Fruit fly (Drosophila melanogaster) whole organism, pupa: Measurements from ENCODE around the gene CG11584.

Source experiments
- CG10348 ChIP-seq: fragments of 200-800 bp; sonication (Bioruptor generic); IDR thresholded peaks from 2 replicates; pipeline ENCODE4 v1.3.6; 2022; ENCODE audit warnings: missing biosample characterization, missing genetic modification characterization
- CG12605 ChIP-seq: fragments of 200-800 bp; sonication (Bioruptor generic); IDR thresholded peaks from 2 replicates; pipeline ENCODE4 v1.3.6; 2022; ENCODE audit warnings: missing biosample characterization, missing genetic modification characterization
- CG13204 ChIP-seq: fragments of 200-800 bp; sonication (Bioruptor generic); optimal IDR thresholded peaks from 2 replicates; lab custom pipeline; 2018; ENCODE audit warnings: missing biosample characterization, mild to moderate bottlenecking, missing genetic modification characterization, moderate library complexity
- CG14655 ChIP-seq: fragments of 200-800 bp; sonication (Bioruptor generic); optimal IDR thresholded peaks from 3 replicates; lab custom pipeline; 2017; ENCODE audit warnings: mild to moderate bottlenecking, missing biosample characterization, missing genetic modification reagents, missing genetic modification characterization
- CG15710 ChIP-seq: fragments of 200-800 bp; sonication (Bioruptor generic); optimal IDR thresholded peaks from 2 replicates; lab custom pipeline; 2018; ENCODE audit warnings: missing biosample characterization, mild to moderate bottlenecking, missing genetic modification characterization, moderate library complexity
- CG17806 ChIP-seq: fragments of 200-800 bp; sonication (Bioruptor generic); optimal IDR thresholded peaks from 2 replicates; lab custom pipeline; 2018; ENCODE audit warnings: missing biosample characterization, mild to moderate bottlenecking, missing genetic modification characterization, moderate library complexity
- CG32121 ChIP-seq: fragments of 200-800 bp; sonication (Bioruptor generic); IDR thresholded peaks from 2 replicates; pipeline ENCODE4 v1.3.6; 2022; ENCODE audit warnings: missing biosample characterization, missing genetic modification characterization
- CG34367 ChIP-seq: fragments of 200-800 bp; sonication (Bioruptor generic); optimal IDR thresholded peaks from 2 replicates; lab custom pipeline; 2018; ENCODE audit warnings: missing biosample characterization, mild to moderate bottlenecking, missing genetic modification characterization
- CG4496 ChIP-seq: fragments of 200-800 bp; sonication (Bioruptor generic); IDR thresholded peaks from 3 replicates; pipeline ENCODE4 v1.3.6; 2022; ENCODE audit warnings: missing biosample characterization, missing genetic modification characterization
- CG8159 ChIP-seq: fragments of 200-800 bp; sonication (Bioruptor generic); optimal IDR thresholded peaks from 3 replicates; lab custom pipeline; 2018; ENCODE audit warnings: missing biosample characterization, mild to moderate bottlenecking, missing genetic modification characterization, moderate library complexity
- CG8301 ChIP-seq: fragments of 200-800 bp; sonication (Bioruptor generic); optimal IDR thresholded peaks from 2 replicates; lab custom pipeline; 2018; ENCODE audit warnings: missing biosample characterization, mild to moderate bottlenecking, missing genetic modification characterization
- CG9948 ChIP-seq: fragments of 200-800 bp; sonication (Bioruptor generic); optimal IDR thresholded peaks from 2 replicates; lab custom pipeline; 2018; ENCODE audit warnings: missing biosample characterization, mild to moderate bottlenecking, missing genetic modification characterization, moderate library complexity
- D1 ChIP-seq: fragments of 200-800 bp; sonication (Bioruptor generic); optimal IDR thresholded peaks from 2 replicates; lab custom pipeline; 2018; ENCODE audit warnings: missing biosample characterization, mild to moderate bottlenecking, missing genetic modification characterization, moderate library complexity
- EcR ChIP-seq: fragments of 200-800 bp; sonication (Bioruptor generic); optimal IDR thresholded peaks from 3 replicates; lab custom pipeline; 2019; ENCODE audit warnings: missing biosample characterization, missing genetic modification characterization, mild to moderate bottlenecking, moderate library complexity, missing genetic modification reagents
- Ets98B ChIP-seq: fragments of 200-800 bp; sonication (Bioruptor generic); IDR thresholded peaks from 2 replicates; pipeline ENCODE4 v1.3.6; 2022; ENCODE audit warnings: missing biosample characterization, missing genetic modification characterization
- Pif1A ChIP-seq: fragments of 200-800 bp; sonication (Bioruptor generic); optimal IDR thresholded peaks from 3 replicates; lab custom pipeline; 2016; ENCODE audit warnings: missing biosample characterization, missing genetic modification characterization
- Pif1B ChIP-seq: fragments of 200-800 bp; sonication (Bioruptor generic); optimal IDR thresholded peaks from 3 replicates; lab custom pipeline; 2016; ENCODE audit warnings: missing biosample characterization, missing genetic modification characterization
- Snoo ChIP-seq: fragments of 200-800 bp; sonication (Bioruptor generic); optimal IDR thresholded peaks from 3 replicates; lab custom pipeline; 2017; ENCODE audit warnings: missing biosample characterization, mild to moderate bottlenecking, missing genetic modification characterization, inconsistent platforms
- fd96Ca ChIP-seq: fragments of 200-800 bp; sonication (Bioruptor generic); IDR thresholded peaks from 3 replicates; pipeline ENCODE4 v1.3.6; 2022; ENCODE audit warnings: missing biosample characterization, missing genetic modification characterization
- gl ChIP-seq: fragments of 200-800 bp; sonication (Bioruptor generic); optimal IDR thresholded peaks from 2 replicates; lab custom pipeline; 2018; ENCODE audit warnings: missing biosample characterization, mild to moderate bottlenecking, missing genetic modification characterization
- rn ChIP-seq: fragments of 200-800 bp; sonication (Bioruptor generic); IDR thresholded peaks from 2 replicates; pipeline ENCODE4 v1.3.6; 2022; ENCODE audit warnings: missing biosample characterization, missing genetic modification characterization

The CG11584 gene

DNA sequence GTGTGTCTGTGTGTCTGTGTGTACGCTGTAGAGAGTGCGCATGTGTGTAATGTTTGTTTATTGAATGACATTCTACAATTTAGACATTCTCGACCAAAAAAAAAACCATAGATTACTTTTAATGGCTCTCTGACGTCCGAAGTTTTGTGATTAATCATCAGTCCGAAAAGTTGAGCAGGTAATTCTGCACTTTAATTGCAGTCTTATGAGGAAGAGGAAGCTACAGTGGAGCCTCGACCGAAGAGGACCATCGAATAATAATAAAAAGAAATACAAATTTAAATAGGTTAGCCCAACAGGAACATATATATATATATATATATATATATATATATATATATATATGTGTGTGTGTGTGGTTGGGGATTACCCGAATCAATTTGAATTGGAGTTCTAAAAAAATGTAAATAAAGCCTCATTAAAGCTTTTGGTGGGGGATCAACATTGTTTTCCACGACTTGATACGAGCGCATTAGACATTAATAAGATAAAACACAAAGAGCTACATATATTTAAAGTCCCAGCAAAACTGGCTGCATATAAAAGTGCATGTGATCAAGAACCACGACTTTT lies 28.5 kb downstream of the CG11584 start:
- TF ChIP-seq Pif1A (GFP tag; lab: Kevin White, UChicago) (no peak), CG34367 (tag; lab: Kevin White, UChicago) (no peak), D1 (tag; lab: Kevin White, UChicago) (no peak), fd96Ca (GFP tag; lab: Robert Waterston, UW) (no peak), CG14655 (GFP tag; lab: Kevin White, UChicago) (peak; percentile 2), gl (tag; lab: Kevin White, UChicago) (no peak)

- peak; percentile 30; the same call in 2 of the 3 replicates for TF ChIP-seq CG4496 (GFP tag; lab: Robert Waterston, UW)
- TF ChIP-seq fd96Ca (GFP tag; lab: Robert Waterston, UW): no peak
- TF ChIP-seq CG15710 (tag; lab: Kevin White, UChicago): peak; percentile 9
- TF ChIP-seq CG32121 (GFP tag; lab: Robert Waterston, UW): no peak
- peak; percentile 48 for TF ChIP-seq CG9948 (tag; lab: Kevin White, UChicago)
- TF ChIP-seq CG8159 (tag; lab: Kevin White, UChicago): peak; percentile 43
- TF ChIP-seq CG13204 (GFP tag; lab: Kevin White, UChicago): no peak
- peak; percentile 48 for TF ChIP-seq CG8301
- TF ChIP-seq CG10348: no peak
- peak; percentile 65 for TF ChIP-seq CG14655 (GFP tag; lab: Kevin White, UChicago)
- TF ChIP-seq CG12605 (GFP tag; lab: Robert Waterston, UW): 0 out of 2 replicates have a peak, but pooled peaks have one; percentile 32
- peak; percentile 36 for TF ChIP-seq CG34367 (tag; lab: Kevin White, UChicago)
- peak; percentile 32 for TF ChIP-seq EcR (GFP tag; lab: Kevin White, UChicago)
- no peak for TF ChIP-seq Snoo (tag; lab: Kevin White, UChicago)
- no peak for TF ChIP-seq gl (tag; lab: Kevin White, UChicago)
- peak; percentile 45 for TF ChIP-seq Pif1A (GFP tag; lab: Kevin White, UChicago)
- peak; percentile 49 for TF ChIP-seq Pif1B (GFP tag; lab: Kevin White, UChicago)
- no peak for TF ChIP-seq D1 (tag; lab: Kevin White, UChicago)
- no peak for TF ChIP-seq CG17806 (tag; lab: Kevin White, UChicago)
- TF ChIP-seq, all 21 proteins: peak for 11
These were observed 30.6 kb downstream of the CG11584 start for dm6 chrX:14211250-14211944.

DNA sequence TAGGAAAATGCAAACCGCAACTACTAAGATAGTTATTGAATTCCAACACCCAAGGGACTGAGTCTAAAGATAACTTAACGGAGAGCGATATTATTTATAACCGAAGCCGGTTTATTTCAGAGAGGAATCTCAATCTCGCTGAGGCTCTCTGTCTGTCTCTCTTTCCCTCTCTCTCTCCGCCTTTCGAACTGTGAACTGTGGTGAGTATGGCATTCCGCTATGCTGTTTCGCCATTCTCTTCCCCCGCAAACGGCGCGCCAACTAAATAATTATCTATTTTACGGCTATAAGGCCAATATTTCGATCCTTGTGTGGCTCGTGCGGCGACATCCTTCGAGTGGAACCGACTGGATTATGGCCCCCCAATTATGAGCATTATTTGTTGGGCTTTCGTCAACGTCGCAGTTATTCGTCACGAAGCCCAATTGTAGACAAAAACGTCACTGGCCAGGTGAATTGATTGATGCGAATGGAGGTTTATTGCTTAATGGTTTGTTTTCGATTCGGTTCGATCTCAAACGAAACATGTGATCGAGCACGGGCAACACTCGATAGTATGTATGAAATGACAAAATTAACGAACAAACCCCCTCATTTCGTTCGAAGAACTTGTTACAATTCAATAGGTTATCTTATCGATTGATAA lies 31.4 kb downstream of the CG11584 start:
- no peak for TF ChIP-seq CG8301
- TF ChIP-seq CG12605 (GFP tag; lab: Robert Waterston, UW): 0 out of 2 replicates have a peak, but pooled peaks have one; percentile 17
- peak; percentile 54 for TF ChIP-seq EcR (GFP tag; lab: Kevin White, UChicago)
- TF ChIP-seq Ets98B (GFP tag; lab: Robert Waterston, UW): peak; percentile 9; the same call in 1 of the 2 replicates
- TF ChIP-seq CG32121 (GFP tag; lab: Robert Waterston, UW): no peak
- peak; percentile 21 for TF ChIP-seq CG13204 (GFP tag; lab: Kevin White, UChicago)

DNA sequence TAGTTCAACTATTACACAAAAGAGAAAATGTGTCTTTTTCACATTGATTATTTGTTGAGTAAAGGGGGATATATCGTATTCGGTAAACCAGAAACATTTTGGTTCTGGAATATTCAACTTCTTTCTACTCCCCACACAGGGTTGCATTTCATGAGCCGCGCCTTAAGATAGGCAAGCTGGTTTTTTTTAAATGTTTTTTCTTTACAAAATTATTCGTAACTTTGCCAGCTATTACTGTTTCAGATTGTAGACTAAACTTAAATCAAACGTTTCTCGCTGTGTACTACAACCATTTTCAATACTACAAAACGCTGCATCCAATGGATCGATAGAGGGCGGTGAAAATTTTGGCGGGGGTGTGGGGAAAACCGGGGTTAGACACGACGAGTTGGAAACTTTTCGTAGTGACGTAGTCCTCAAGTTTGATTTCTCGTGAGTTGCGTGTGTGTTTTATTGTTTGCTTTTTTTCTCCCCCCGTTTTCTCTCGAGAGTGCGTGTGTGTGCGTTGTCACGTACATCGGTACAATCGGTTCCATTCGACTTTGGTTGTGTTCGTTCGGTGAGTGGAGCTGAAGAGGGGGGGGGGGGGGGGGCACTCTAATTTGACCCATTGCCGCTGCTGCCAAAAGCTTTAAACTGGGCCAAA lies 32.8 kb downstream of the CG11584 start:
- TF ChIP-seq CG32121 (GFP tag; lab: Robert Waterston, UW): no peak
- 0 out of 2 replicates have a peak, but pooled peaks have one; percentile 30 for TF ChIP-seq CG12605 (GFP tag; lab: Robert Waterston, UW)
- TF ChIP-seq fd96Ca (GFP tag; lab: Robert Waterston, UW): peak; percentile 54; the same call in 1 of the 3 replicates
- TF ChIP-seq CG9948 (tag; lab: Kevin White, UChicago): peak; percentile 10
- TF ChIP-seq D1 (tag; lab: Kevin White, UChicago): no peak
- no peak for TF ChIP-seq gl (tag; lab: Kevin White, UChicago)
- TF ChIP-seq CG4496 (GFP tag; lab: Robert Waterston, UW): peak; percentile 43; the same call in 1 of the 3 replicates
- TF ChIP-seq EcR (GFP tag; lab: Kevin White, UChicago): no peak
- no peak for TF ChIP-seq Snoo (tag; lab: Kevin White, UChicago)
- TF ChIP-seq CG8159 (tag; lab: Kevin White, UChicago): no peak
- peak; percentile 60 for TF ChIP-seq CG14655 (GFP tag; lab: Kevin White, UChicago)
- TF ChIP-seq Pif1B (GFP tag; lab: Kevin White, UChicago): no peak
- TF ChIP-seq CG8301: peak; percentile 44
- TF ChIP-seq CG10348: no peak
- peak; percentile 46 for TF ChIP-seq Ets98B (GFP tag; lab: Robert Waterston, UW)
- no peak for TF ChIP-seq CG13204 (GFP tag; lab: Kevin White, UChicago)
- peak; percentile 41 for TF ChIP-seq Pif1A (GFP tag; lab: Kevin White, UChicago)
- TF ChIP-seq rn (GFP tag; lab: Robert Waterston, UW): no peak
- peak; percentile 15 for TF ChIP-seq CG17806 (tag; lab: Kevin White, UChicago)
- peak; percentile 17 for TF ChIP-seq CG15710 (tag; lab: Kevin White, UChicago)
- TF ChIP-seq CG34367 (tag; lab: Kevin White, UChicago): no peak
